Worm (Caenorhabditis elegans): ENCODE results near the gene H03G16.1.

The H03G16.1 gene

ce11 chrX:15075170-15075569 is 21.5 kb downstream of the H03G16.1 start:
- TF ChIP-seq hlh-8 (tag; optimal IDR thresholded peaks at IDR 0.05) (no peak), C38D4.7 (GFP tag; optimal IDR thresholded peaks at IDR 0.05) (no peak), eyg-1 (tag; optimal IDR thresholded peaks at IDR 0.05) (no peak), unc-3 (GFP tag; conservative IDR thresholded peaks at IDR 0.05) (no peak), unc-3 (tag; optimal IDR thresholded peaks at IDR 0.05) (no peak), nfya-1 (tag; optimal IDR thresholded peaks at IDR 0.05) (no peak), dve-1 (tag; optimal IDR thresholded peaks at IDR 0.05) (no peak), ceh-48 (tag; optimal IDR thresholded peaks at IDR 0.05) (no peak), rnt-1 (tag; optimal IDR thresholded peaks at IDR 0.05) (no peak), T23F11.4 (GFP tag; optimal IDR thresholded peaks at IDR 0.05) (no peak), K02D7.2 (tag; optimal IDR thresholded peaks at IDR 0.05) (no peak)

ce11 chrX:15076042-15076565 is 22.4 kb downstream of the H03G16.1 start, which contains the start of the genes H40L08.3 and H40L08.9:
H40L08.3 (minus strand) TSS chrX:15076092.
H40L08.9 (minus strand) TSS chrX:15076480.
- TF ChIP-seq ceh-9 (tag; optimal IDR thresholded peaks at IDR 0.05) (no peak), ceh-19 (GFP tag; optimal IDR thresholded peaks at IDR 0.05) (no peak), eyg-1 (tag; optimal IDR thresholded peaks at IDR 0.05) (no peak), fkh-6 (tag; optimal IDR thresholded peaks at IDR 0.05) (no peak), mec-3 (tag; optimal IDR thresholded peaks at IDR 0.05; ENCODE audit: borderline replicate concordance) (no peak), ttx-3 (tag; optimal IDR thresholded peaks at IDR 0.05) (no peak), unc-55 (GFP tag; optimal IDR thresholded peaks at IDR 0.05) (no peak), ama-1 (optimal IDR thresholded peaks at IDR 0.05) (no peak), pros-1 (tag; optimal IDR thresholded peaks at IDR 0.05) (no peak), lim-6 (tag; optimal IDR thresholded peaks at IDR 0.05) (no peak), ztf-16 (tag; optimal IDR thresholded peaks at IDR 0.05) (no peak), hlh-6 (tag; optimal IDR thresholded peaks at IDR 0.05) (no peak), pat-9 (tag; optimal IDR thresholded peaks at IDR 0.05) (no peak)

ce11 chrX:15076909-15077308 is 23.2 kb downstream of the H03G16.1 start:
- TF ChIP-seq K09A11.1 (tag; optimal IDR thresholded peaks at IDR 0.05; ENCODE audit: insufficient read depth) = no peak
- TF ChIP-seq odd-2 (tag; optimal IDR thresholded peaks at IDR 0.05) = no peak
- TF ChIP-seq hlh-30 (tag; optimal IDR thresholded peaks at IDR 0.05; ENCODE audit: insufficient read depth) = no peak
- TF ChIP-seq ref-2 (tag; optimal IDR thresholded peaks at IDR 0.05) = no peak
- TF ChIP-seq sox-4 (tag; optimal IDR thresholded peaks at IDR 0.05) = no peak
- no peak for TF ChIP-seq ceh-48 (tag; optimal IDR thresholded peaks at IDR 0.05)
- TF ChIP-seq dmd-4 (tag; optimal IDR thresholded peaks at IDR 0.05; ENCODE audit: borderline replicate concordance) = no peak
- TF ChIP-seq tbx-2 (tag; optimal IDR thresholded peaks at IDR 0.05) = no peak
- TF ChIP-seq ceh-14 (tag; optimal IDR thresholded peaks at IDR 0.05) = no peak
- TF ChIP-seq ceh-2 (tag; optimal IDR thresholded peaks at IDR 0.05) = no peak
- no peak for TF ChIP-seq ttx-3 (tag; optimal IDR thresholded peaks at IDR 0.05)

ce11 chrX:15077597-15078261 is 24.0 kb downstream of the H03G16.1 start, which contains the start of the genes H40L08.8, H40L08.2 and H40L08.7:
H40L08.8 (minus strand) TSS chrX:15077633.
H40L08.2 (minus strand) TSS chrX:15077744.
H40L08.7 (minus strand) TSS chrX:15077744.
- TF ChIP-seq lin-11 (tag; optimal IDR thresholded peaks at IDR 0.05) = no peak
- peak; percentile 3 for TF ChIP-seq elt-2 (tag; optimal IDR thresholded peaks at IDR 0.05)
- no peak for TF ChIP-seq ceh-30 (tag; optimal IDR thresholded peaks at IDR 0.05)
- no peak for TF ChIP-seq ceh-2 (tag; optimal IDR thresholded peaks at IDR 0.05)
- TF ChIP-seq npax-4 (tag; optimal IDR thresholded peaks at IDR 0.05) = no peak
- no peak for TF ChIP-seq gmeb-2 (tag; optimal IDR thresholded peaks at IDR 0.05)

Measured in whole organism, late embryonic.